Worm (Caenorhabditis elegans) whole organism, early embryonic: ENCODE measurements around the gene C14A6.5.

Experiments
- B0310.2 ChIP-seq: sonication (generic microtip); optimal IDR thresholded peaks from 2 replicates; lab custom pipeline; 2016; ENCODE audit warnings: mild to moderate bottlenecking, missing genetic modification characterization, missing compliant biosample characterization
- F13C5.2 ChIP-seq: sonication (generic microtip); optimal IDR thresholded peaks from 2 replicates; lab custom pipeline; 2017; ENCODE audit warnings: mild to moderate bottlenecking, missing genetic modification characterization, inconsistent platforms, missing compliant biosample characterization
- aly-1 ChIP-seq: sonication (generic microtip); optimal IDR thresholded peaks from 2 replicates; lab custom pipeline; 2016; ENCODE audit warnings: missing genetic modification characterization, missing compliant biosample characterization
- ama-1 ChIP-seq: fragments of 150-350 bp; optimal IDR thresholded peaks from 2 replicates; lab custom pipeline; 2014
- ceh-13 ChIP-seq: fragments of 200-800 bp; sonication (Bioruptor generic); optimal IDR thresholded peaks from 2 replicates; lab custom pipeline; 2018; ENCODE audit warnings: mild to moderate bottlenecking, missing genetic modification characterization, missing compliant biosample characterization
- ceh-36 ChIP-seq: sonication (generic microtip); optimal IDR thresholded peaks from 2 replicates; lab custom pipeline; 2016; ENCODE audit warnings: missing genetic modification characterization, inconsistent platforms, missing compliant biosample characterization
- ets-7 ChIP-seq: sonication (generic microtip); optimal IDR thresholded peaks from 2 replicates; lab custom pipeline; 2016; ENCODE audit warnings: missing genotype, missing genetic modification characterization, missing compliant biosample characterization
- flt-1 ChIP-seq: fragments of 200-800 bp; sonication (Bioruptor generic); IDR thresholded peaks from 2 replicates; pipeline ENCODE4 v1.3.6; 2022; ENCODE audit warnings: missing genetic modification characterization, missing compliant biosample characterization
- hmbx-1 ChIP-seq: sonication (generic microtip); optimal IDR thresholded peaks from 2 replicates; lab custom pipeline; 2016; ENCODE audit warnings: mild to moderate bottlenecking, missing genetic modification characterization, missing compliant biosample characterization
- hmg-4 ChIP-seq: fragments of 200-800 bp; sonication (Bioruptor generic); optimal IDR thresholded peaks from 2 replicates; lab custom pipeline; 2018; ENCODE audit warnings: mild to moderate bottlenecking, missing genetic modification characterization, missing compliant biosample characterization
- hnd-1 ChIP-seq: sonication (generic microtip); optimal IDR thresholded peaks from 2 replicates; lab custom pipeline; 2016; ENCODE audit warnings: missing genetic modification characterization, missing compliant biosample characterization
- pes-1 ChIP-seq: fragments of 200-800 bp; sonication (Bioruptor generic); IDR thresholded peaks from 2 replicates; pipeline ENCODE4 v1.3.6; 2022; ENCODE audit warnings: missing genetic modification reagents, missing genetic modification characterization, missing compliant biosample characterization
- scrt-1 ChIP-seq: fragments of 200-800 bp; sonication (Bioruptor generic); IDR thresholded peaks from 2 replicates; pipeline ENCODE4 v1.3.6; 2022; ENCODE audit warnings: missing genetic modification characterization, missing compliant biosample characterization
- sea-1 ChIP-seq: fragments of 200-800 bp; sonication (Bioruptor generic); conservative IDR thresholded peaks from 2 replicates; pipeline ENCODE4 v1.3.6; 2022; ENCODE audit warnings: missing genetic modification characterization, missing compliant biosample characterization
- tbx-11 ChIP-seq: fragments of 200-800 bp; sonication (Bioruptor generic); IDR thresholded peaks from 2 replicates; pipeline ENCODE4 v1.3.6; 2022; ENCODE audit warnings: missing genetic modification characterization, missing compliant biosample characterization
- tbx-37 ChIP-seq: fragments of 200-800 bp; sonication (Bioruptor generic); conservative IDR thresholded peaks from 2 replicates; pipeline ENCODE4 v1.3.6; 2022; ENCODE audit warnings: missing genetic modification reagents, missing genetic modification characterization, missing compliant biosample characterization
- tra-4 ChIP-seq: sonication (generic microtip); optimal IDR thresholded peaks from 2 replicates; lab custom pipeline; 2017; ENCODE audit warnings: missing genetic modification characterization, missing compliant biosample characterization

The C14A6.5 gene

ce11 chrV:18138695-18139094, 26.0 kb downstream of the C14A6.5 start, which contains the start of gene Y37H2A.10:
TSS of gene Y37H2A.10 (plus strand) at chrV:18138995.
- TF ChIP-seq hmg-4 (GFP tag; lab: Kevin White, UChicago) (no peak), sea-1 (GFP tag; lab: Robert Waterston, UW) (no peak), ets-7 (tag; lab: Kevin White, UChicago) (no peak), hmbx-1 (tag; lab: Kevin White, UChicago) (no peak), pes-1 (no peak), tbx-11 (no peak), tra-4 (tag; lab: Kevin White, UChicago) (no peak), B0310.2 (tag; lab: Kevin White, UChicago) (no peak), ceh-36 (no peak), aly-1 (tag; lab: Kevin White, UChicago) (no peak), tbx-37 (no peak), scrt-1 (GFP tag; lab: Robert Waterston, UW) (no peak), ceh-13 (GFP tag; lab: Kevin White, UChicago) (no peak), F13C5.2 (tag; lab: Kevin White, UChicago) (no peak), flt-1 (GFP tag; lab: Robert Waterston, UW) (no peak), ama-1 (lab: Kevin White, UChicago) (no peak), hnd-1 (no peak)

DNA sequence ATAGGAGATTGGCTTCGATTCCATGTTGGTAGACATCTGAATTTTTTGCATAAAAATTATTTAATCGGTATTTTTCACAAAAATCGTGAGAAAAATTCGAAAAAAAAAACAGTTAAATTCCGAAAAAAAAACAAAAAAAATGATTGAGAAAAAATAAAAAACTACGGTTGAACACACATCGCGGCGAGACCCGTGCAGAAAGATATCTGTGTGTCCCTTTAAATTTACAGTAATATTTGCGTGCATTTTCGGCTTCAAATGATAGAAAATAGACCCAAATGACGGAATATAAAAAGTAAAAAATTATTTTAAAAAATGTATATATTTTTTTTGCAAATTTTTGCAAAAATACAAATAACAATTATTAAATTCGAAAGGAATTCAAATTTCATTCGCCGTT, 27.0 kb downstream of the C14A6.5 start:
- TF ChIP-seq ets-7 (tag; lab: Kevin White, UChicago), result no peak
- TF ChIP-seq flt-1 (GFP tag; lab: Robert Waterston, UW), result no peak
- TF ChIP-seq ceh-36, result no peak
- no peak for TF ChIP-seq F13C5.2 (tag; lab: Kevin White, UChicago)
- no peak for TF ChIP-seq aly-1 (tag; lab: Kevin White, UChicago)
- no peak for TF ChIP-seq pes-1
- no peak for TF ChIP-seq hnd-1

ce11 chrV:18134378-18134777, 30.3 kb downstream of the C14A6.5 start, which contains the start of gene Y37H2A.7:
TSS of gene Y37H2A.7 (minus strand) at chrV:18134478.
- TF ChIP-seq tbx-37 (no peak), ets-7 (tag; lab: Kevin White, UChicago) (no peak), hnd-1 (no peak), hmg-4 (GFP tag; lab: Kevin White, UChicago) (no peak)

- TF ChIP-seq tbx-11 (no peak), F13C5.2 (tag; lab: Kevin White, UChicago) (no peak), flt-1 (GFP tag; lab: Robert Waterston, UW) (no peak), hmg-4 (GFP tag; lab: Kevin White, UChicago) (no peak), aly-1 (tag; lab: Kevin White, UChicago) (no peak), hnd-1 (no peak), sea-1 (GFP tag; lab: Robert Waterston, UW) (no peak), pes-1 (no peak), scrt-1 (GFP tag; lab: Robert Waterston, UW) (no peak), ama-1 (lab: Kevin White, UChicago) (no peak), B0310.2 (tag; lab: Kevin White, UChicago) (no peak), tra-4 (tag; lab: Kevin White, UChicago) (no peak), ceh-13 (GFP tag; lab: Kevin White, UChicago) (no peak), hmbx-1 (tag; lab: Kevin White, UChicago) (no peak), tbx-37 (no peak), ceh-36 (no peak), ets-7 (tag; lab: Kevin White, UChicago) (no peak)
Observed at ce11 chrV:18133177-18133576, 31.5 kb downstream of the C14A6.5 start, which contains the start of gene Y37H2A.18. TSS of gene Y37H2A.18 (minus strand) at chrV:18133277.

- TF ChIP-seq ceh-36, result no peak
- no peak for TF ChIP-seq B0310.2 (tag; lab: Kevin White, UChicago)
- TF ChIP-seq ceh-13 (GFP tag; lab: Kevin White, UChicago), result no peak
- no peak for TF ChIP-seq scrt-1 (GFP tag; lab: Robert Waterston, UW)
- TF ChIP-seq hnd-1, result no peak
- no peak for TF ChIP-seq ets-7 (tag; lab: Kevin White, UChicago)
- TF ChIP-seq ama-1 (lab: Kevin White, UChicago), result no peak
Observed at ce11 chrV:18131049-18131448, 33.6 kb downstream of the C14A6.5 start, which contains the start of gene Y37H2A.12. TSS of gene Y37H2A.12 (minus strand) at chrV:18131129.

ce11 chrV:18128545-18128944, 36.1 kb downstream of the C14A6.5 start:
- TF ChIP-seq tbx-11 (no peak), F13C5.2 (tag; lab: Kevin White, UChicago) (no peak), sea-1 (GFP tag; lab: Robert Waterston, UW) (no peak), ceh-36 (no peak), B0310.2 (tag; lab: Kevin White, UChicago) (no peak)

ce11 chrV:18127192-18127591, 37.5 kb downstream of the C14A6.5 start, which contains the start of gene fbxa-211:
TSS of gene fbxa-211 (plus strand) at chrV:18127519.
- TF ChIP-seq flt-1 (GFP tag; lab: Robert Waterston, UW), result no peak
- no peak for TF ChIP-seq tbx-11
- TF ChIP-seq hnd-1, result no peak
- no peak for TF ChIP-seq pes-1
- no peak for TF ChIP-seq scrt-1 (GFP tag; lab: Robert Waterston, UW)
- TF ChIP-seq hmg-4 (GFP tag; lab: Kevin White, UChicago), result no peak
- no peak for TF ChIP-seq aly-1 (tag; lab: Kevin White, UChicago)
- no peak for TF ChIP-seq tbx-37
- TF ChIP-seq ets-7 (tag; lab: Kevin White, UChicago), result no peak
- TF ChIP-seq ama-1 (lab: Kevin White, UChicago), result no peak
- TF ChIP-seq B0310.2 (tag; lab: Kevin White, UChicago), result no peak
- TF ChIP-seq hmbx-1 (tag; lab: Kevin White, UChicago), result no peak
- no peak for TF ChIP-seq tra-4 (tag; lab: Kevin White, UChicago)
- TF ChIP-seq ceh-36, result no peak
- no peak for TF ChIP-seq F13C5.2 (tag; lab: Kevin White, UChicago)
- no peak for TF ChIP-seq sea-1 (GFP tag; lab: Robert Waterston, UW)
- TF ChIP-seq ceh-13 (GFP tag; lab: Kevin White, UChicago), result no peak

ce11 chrV:18125075-18125474, 39.6 kb downstream of the C14A6.5 start, which contains the start of gene fbxa-210:
TSS of gene fbxa-210 (plus strand) at chrV:18125375.
- TF ChIP-seq tbx-37, result no peak
- TF ChIP-seq tbx-11, result no peak
- TF ChIP-seq aly-1 (tag; lab: Kevin White, UChicago), result no peak
- no peak for TF ChIP-seq hmbx-1 (tag; lab: Kevin White, UChicago)
- no peak for TF ChIP-seq ceh-13 (GFP tag; lab: Kevin White, UChicago)
- TF ChIP-seq ama-1 (lab: Kevin White, UChicago), result no peak
- no peak for TF ChIP-seq F13C5.2 (tag; lab: Kevin White, UChicago)
